Fruit fly (Drosophila melanogaster): ENCODE results near the gene Imp.

Imp gene

dm6 chrX:10738151-10738430 is 86.0 kb downstream of the Imp start:
- TF ChIP-seq abd-A (tag; optimal IDR thresholded peaks at IDR 0.05) (peak; percentile 90), nom (GFP tag; optimal IDR thresholded peaks at IDR 0.05) (no peak), CG13894 (tag; optimal IDR thresholded peaks at IDR 0.05) (peak; percentile 62), crol (GFP tag; IDR thresholded peaks at IDR 0.05) (peak; percentile 94), Med (GFP tag) (peak; percentile 61), CG15601 (tag; optimal IDR thresholded peaks at IDR 0.05) (no peak), cg (GFP tag; optimal IDR thresholded peaks at IDR 0.05) (peak; percentile 6), row (GFP tag; IDR thresholded peaks at IDR 0.05) (no peak), so (GFP tag; IDR thresholded peaks at IDR 0.05) (0 out of 3 replicates have a peak, but pooled peaks have one; percentile 24), zfh1 (GFP tag; IDR thresholded peaks at IDR 0.05) (no peak)
